Worm (Caenorhabditis elegans): Measurements from ENCODE around the gene T09F5.20.

The T09F5.20 gene

ce11 chrV:15147776-15148175 is at the start of gene T09F5.20:
TSS of gene T09F5.20 (minus strand) at chrV:15147876.
- TF ChIP-seq ztf-11 (tag; optimal IDR thresholded peaks at IDR 0.05) (no peak), sem-4 (tag; optimal IDR thresholded peaks at IDR 0.05) (no peak), mdl-1 (tag; optimal IDR thresholded peaks at IDR 0.05) (no peak), dmd-4 (tag; optimal IDR thresholded peaks at IDR 0.05) (no peak), nhr-25 (tag; optimal IDR thresholded peaks at IDR 0.05) (no peak), nhr-10 (tag; optimal IDR thresholded peaks at IDR 0.05) (no peak), ceh-16 (tag; optimal IDR thresholded peaks at IDR 0.05) (no peak), C34F6.9 (tag; optimal IDR thresholded peaks at IDR 0.05) (no peak), unc-55 (GFP tag; optimal IDR thresholded peaks at IDR 0.05) (no peak), nhr-12 (tag; optimal IDR thresholded peaks at IDR 0.05) (no peak), unc-39 (tag; optimal IDR thresholded peaks at IDR 0.05) (no peak), zag-1 (tag; optimal IDR thresholded peaks at IDR 0.05) (no peak), ztf-4 (tag; optimal IDR thresholded peaks at IDR 0.05) (no peak)

DNA sequence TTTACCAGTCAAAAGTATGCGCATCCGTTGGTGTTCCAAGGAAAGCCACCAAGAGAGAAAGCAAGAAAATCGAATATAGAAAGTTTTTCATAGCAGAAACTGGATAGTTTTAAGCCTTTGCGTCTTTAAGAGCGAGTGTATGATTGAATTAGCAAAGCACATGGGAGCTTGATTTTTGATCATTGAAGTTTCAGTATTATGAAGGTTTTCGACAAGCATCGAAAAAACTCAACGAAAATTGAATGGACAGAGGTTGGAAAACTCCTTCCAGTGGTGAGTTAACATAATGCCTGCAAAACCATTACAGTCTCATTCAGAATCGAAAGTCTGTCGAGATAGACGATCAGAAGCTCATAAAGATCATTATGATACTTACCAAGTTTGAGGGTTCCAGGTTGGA is 46.2 kb upstream of the T09F5.20 start, which contains the start of gene Y75B12B.13:
Gene Y75B12B.13 (minus strand): TSS at position 101 of the 400 bp plus-strand sequence.
- no peak for TF ChIP-seq nhr-12 (tag; optimal IDR thresholded peaks at IDR 0.05)
- TF ChIP-seq nhr-11 (tag; optimal IDR thresholded peaks at IDR 0.05), result no peak

DNA sequence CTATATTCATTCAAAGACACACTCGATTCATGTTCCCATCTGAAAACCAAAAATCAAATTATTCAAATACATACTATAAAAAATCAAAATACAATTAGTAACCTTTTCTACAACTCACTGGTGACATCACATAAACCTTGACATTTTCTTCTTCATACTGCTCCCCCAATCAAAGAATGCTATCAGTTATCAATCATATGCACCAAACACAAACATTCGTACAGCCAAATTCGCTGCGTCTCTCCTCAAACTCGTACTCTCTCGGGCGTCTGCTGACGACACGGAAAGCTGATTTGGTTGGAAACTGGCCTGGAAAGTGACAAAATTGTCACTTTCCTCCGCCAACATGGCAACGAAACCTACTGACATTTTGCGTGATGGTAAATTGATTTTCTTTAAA is 44.7 kb upstream of the T09F5.20 start, which contains the start of gene plc-2:
Gene plc-2 (plus strand): TSS at position 196 of the 400 bp plus-strand sequence.
- TF ChIP-seq aly-2 (tag; optimal IDR thresholded peaks at IDR 0.05) (no peak), crh-2 (tag; optimal IDR thresholded peaks at IDR 0.05) (peak; percentile 18), sma-3 (GFP tag; optimal IDR thresholded peaks at IDR 0.05) (no peak), snpc-4 (tag; optimal IDR thresholded peaks at IDR 0.05) (no peak), F13H6.1 (tag; optimal IDR thresholded peaks at IDR 0.05) (no peak), fos-1 (tag; optimal IDR thresholded peaks at IDR 0.05) (peak; percentile 76)

- TF ChIP-seq unc-39 (tag; optimal IDR thresholded peaks at IDR 0.05), result no peak
- no peak for TF ChIP-seq nhr-25 (tag; optimal IDR thresholded peaks at IDR 0.05)
- no peak for TF ChIP-seq ztf-4 (tag; optimal IDR thresholded peaks at IDR 0.05)
- TF ChIP-seq mdl-1 (tag; optimal IDR thresholded peaks at IDR 0.05), result no peak
- TF ChIP-seq aly-2 (tag; optimal IDR thresholded peaks at IDR 0.05), result no peak
These were observed 44.3 kb upstream of the T09F5.20 start for ce11 chrV:15191971-15192370.

DNA sequence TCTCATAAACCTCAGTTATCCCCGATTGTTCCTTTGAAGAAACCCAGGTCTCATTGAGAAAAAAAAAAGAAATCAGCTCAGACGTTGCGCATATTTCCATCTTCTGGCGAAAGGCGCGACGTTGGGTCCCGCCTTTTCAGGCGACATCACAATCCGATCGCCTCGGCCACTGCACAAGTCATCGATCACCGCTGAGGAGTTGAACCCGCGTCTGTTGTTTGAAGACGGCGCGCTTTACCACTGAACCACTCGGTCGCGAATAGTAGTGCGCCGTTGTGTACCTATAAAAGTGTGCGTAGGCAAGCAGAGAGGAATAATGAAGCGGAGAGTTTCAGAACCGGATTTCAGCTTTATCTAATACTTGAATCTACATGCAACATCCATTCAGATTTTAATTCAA is 43.2 kb upstream of the T09F5.20 start, which contains the start of gene Y75B12B.11:
Gene Y75B12B.11 (plus strand): TSS at position 394 of the 400 bp plus-strand sequence.
- no peak for TF ChIP-seq unc-39 (tag; optimal IDR thresholded peaks at IDR 0.05)
- TF ChIP-seq ceh-82 (tag; optimal IDR thresholded peaks at IDR 0.05), result no peak
- TF ChIP-seq ceh-16 (tag; optimal IDR thresholded peaks at IDR 0.05), result peak; percentile 33
- no peak for TF ChIP-seq ZK546.5 (tag; optimal IDR thresholded peaks at IDR 0.05)
- peak; percentile 89 for TF ChIP-seq ama-1 (optimal IDR thresholded peaks at IDR 0.05)
- TF ChIP-seq sma-3 (GFP tag; optimal IDR thresholded peaks at IDR 0.05), result peak; percentile 80
- no peak for TF ChIP-seq aly-2 (tag; optimal IDR thresholded peaks at IDR 0.05)
- TF ChIP-seq nhr-21 (tag; optimal IDR thresholded peaks at IDR 0.05), result peak; percentile 81
- peak; percentile 66 for TF ChIP-seq lin-11 (tag; optimal IDR thresholded peaks at IDR 0.05)
- TF ChIP-seq lsy-2 (tag; optimal IDR thresholded peaks at IDR 0.05), result peak; percentile 25 to 63
- peak; percentile 69 for TF ChIP-seq F13H6.1 (tag; optimal IDR thresholded peaks at IDR 0.05)
- no peak for TF ChIP-seq dmd-4 (tag; optimal IDR thresholded peaks at IDR 0.05)
- peak; percentile 55 for TF ChIP-seq snpc-4 (tag; optimal IDR thresholded peaks at IDR 0.05)
- peak; percentile 73 for TF ChIP-seq unc-55 (GFP tag; optimal IDR thresholded peaks at IDR 0.05)
- peak; percentile 77 for TF ChIP-seq Y55F3AM.14 (GFP tag; optimal IDR thresholded peaks at IDR 0.05)
- peak; percentile 76 for TF ChIP-seq lin-13 (GFP tag; optimal IDR thresholded peaks at IDR 0.05)
- no peak for TF ChIP-seq nhr-25 (tag; optimal IDR thresholded peaks at IDR 0.05)
- no peak for TF ChIP-seq nhr-237 (tag; optimal IDR thresholded peaks at IDR 0.05)
- peak; percentile 2 for TF ChIP-seq mab-5 (tag; optimal IDR thresholded peaks at IDR 0.05)
- peak; percentile 75 for TF ChIP-seq sem-4 (tag; optimal IDR thresholded peaks at IDR 0.05)
- TF ChIP-seq gmeb-1 (tag; optimal IDR thresholded peaks at IDR 0.05), result peak; percentile 76
- TF ChIP-seq nhr-11 (tag; optimal IDR thresholded peaks at IDR 0.05), result no peak
- TF ChIP-seq ztf-4 (tag; optimal IDR thresholded peaks at IDR 0.05), result peak; percentile 70
- TF ChIP-seq egl-27 (tag; optimal IDR thresholded peaks at IDR 0.05), result peak; percentile 56
- peak; percentile 82 for TF ChIP-seq crh-2 (tag; optimal IDR thresholded peaks at IDR 0.05)
- peak; percentile 88 for TF ChIP-seq nhr-129 (tag; optimal IDR thresholded peaks at IDR 0.05)
- peak; percentile 67 for TF ChIP-seq fos-1 (tag; optimal IDR thresholded peaks at IDR 0.05)
- peak; percentile 32 for TF ChIP-seq blmp-1 (tag; optimal IDR thresholded peaks at IDR 0.05; ENCODE audit: insufficient read depth)
- TF ChIP-seq nhr-12 (tag; optimal IDR thresholded peaks at IDR 0.05), result no peak
- peak; percentile 83 for TF ChIP-seq sma-9 (GFP tag; optimal IDR thresholded peaks at IDR 0.05)
- no peak for TF ChIP-seq sma-9 (tag; optimal IDR thresholded peaks at IDR 0.05)
- TF ChIP-seq C34F6.9 (tag; optimal IDR thresholded peaks at IDR 0.05), result peak; percentile 62

Measured in whole organism, L2 larva.